Worm (Caenorhabditis elegans) whole organism, young adult: ENCODE measurements around the gene ZK822.10.
A peak's percentile ranks its signal among the peaks of the same experiment; 100 is the strongest.

Experiments used
- B0336.3 ChIP-seq: fragments of 200-800 bp; sonication (Bioruptor generic); IDR thresholded peaks from 2 replicates; pipeline ENCODE4 v1.3.6; 2022; ENCODE audit warnings: missing genetic modification characterization, missing compliant biosample characterization
- C06A6.2 ChIP-seq: fragments of 200-800 bp; sonication (Bioruptor generic); conservative IDR thresholded peaks from 2 replicates; pipeline ENCODE4 v1.3.6; 2022; ENCODE audit warnings: missing genetic modification characterization, missing compliant biosample characterization
- F22D6.2 ChIP-seq: sonication (generic microtip); optimal IDR thresholded peaks from 2 replicates; lab custom pipeline; 2016; ENCODE audit warnings: mild to moderate bottlenecking, missing genetic modification characterization, missing compliant biosample characterization
- F23B12.7 ChIP-seq: sonication (generic microtip); optimal IDR thresholded peaks from 2 replicates; lab custom pipeline; 2017; ENCODE audit warnings: missing genetic modification characterization, mild to moderate bottlenecking, missing compliant biosample characterization, antibody characterized with exemption, moderate library complexity; ENCODE audit not compliant: insufficient read depth
- F33H1.4 ChIP-seq: fragments of 200-800 bp; sonication (Bioruptor generic); IDR thresholded peaks from 2 replicates; pipeline ENCODE4 v1.3.6; 2022; ENCODE audit warnings: missing genetic modification reagents, missing genetic modification characterization, missing compliant biosample characterization
- F37B4.10 ChIP-seq: fragments of 200-800 bp; sonication (Bioruptor generic); IDR thresholded peaks from 2 replicates; pipeline ENCODE4 v1.3.6; 2022; ENCODE audit warnings: missing genetic modification characterization, missing compliant biosample characterization
- F49E8.2 ChIP-seq: sonication (generic microtip); optimal IDR thresholded peaks from 3 replicates; lab custom pipeline; 2017; ENCODE audit warnings: missing genetic modification characterization, mild to moderate bottlenecking, missing compliant biosample characterization, antibody characterized with exemption, moderate library complexity; ENCODE audit not compliant: insufficient read depth
- F57A8.1 ChIP-seq: fragments of 200-800 bp; sonication (Bioruptor generic); optimal IDR thresholded peaks from 2 replicates; lab custom pipeline; 2018; ENCODE audit warnings: mild to moderate bottlenecking, missing genetic modification characterization, moderate library complexity, missing compliant biosample characterization
- Y53G8AR.9 ChIP-seq: fragments of 200-800 bp; sonication (Bioruptor generic); conservative IDR thresholded peaks from 2 replicates; pipeline ENCODE4 v1.3.6; 2022; ENCODE audit warnings: missing genetic modification reagents, missing genetic modification characterization, missing compliant biosample characterization
- Y56A3A.18 ChIP-seq: fragments of 200-800 bp; sonication (Bioruptor generic); IDR thresholded peaks from 2 replicates; pipeline ENCODE4 v1.3.6; 2022; ENCODE audit warnings: missing genetic modification reagents, missing genetic modification characterization, missing compliant biosample characterization
- ZK185.1 ChIP-seq: sonication (generic microtip); optimal IDR thresholded peaks from 2 replicates; lab custom pipeline; 2016; ENCODE audit warnings: mild to moderate bottlenecking, missing genetic modification characterization, missing compliant biosample characterization; ENCODE audit not compliant: poor library complexity, severe bottlenecking
- akir-1 ChIP-seq: fragments of 200-800 bp; sonication (Bioruptor generic); optimal IDR thresholded peaks from 2 replicates; lab custom pipeline; 2018; ENCODE audit warnings: mild to moderate bottlenecking, missing genetic modification characterization, moderate library complexity, missing compliant biosample characterization
- athp-1 ChIP-seq: sonication (generic microtip); optimal IDR thresholded peaks from 2 replicates; lab custom pipeline; 2017; ENCODE audit warnings: mild to moderate bottlenecking, missing genetic modification characterization, missing compliant biosample characterization
- attf-3 ChIP-seq: fragments of 200-800 bp; sonication (Bioruptor generic); conservative IDR thresholded peaks from 2 replicates; pipeline ENCODE4 v1.3.6; 2022; ENCODE audit warnings: missing genetic modification reagents, missing genetic modification characterization, missing compliant biosample characterization
- ccch-3 ChIP-seq: fragments of 200-800 bp; sonication (Bioruptor generic); optimal IDR thresholded peaks from 2 replicates; lab custom pipeline; 2018; ENCODE audit warnings: mild to moderate bottlenecking, missing genetic modification characterization, missing compliant biosample characterization
- cebp-1 ChIP-seq, 2 experiments: fragments of 200-800 bp in 1 of 2; sonication (Bioruptor generic) in 1 of 2; sonication (generic microtip) in 1 of 2; IDR thresholded peaks in 1 of 2; optimal IDR thresholded peaks in 1 of 2; 2 replicates each; pipeline versions ENCODE4 v1.3.6 to Lab custom; 2017 to 2022; ENCODE audit warnings: missing compliant biosample characterization in 2 of 2, missing genetic modification characterization in 2 of 2, mild to moderate bottlenecking in 1 of 2, missing genetic modification reagents in 1 of 2, moderate library complexity in 1 of 2
- ceh-100 ChIP-seq: fragments of 200-800 bp; sonication (Bioruptor generic); IDR thresholded peaks from 2 replicates; pipeline ENCODE4 v1.3.6; 2022; ENCODE audit warnings: missing genetic modification reagents, missing genetic modification characterization, missing compliant biosample characterization
- ceh-27 ChIP-seq: fragments of 200-800 bp; sonication (Bioruptor generic); optimal IDR thresholded peaks from 2 replicates; lab custom pipeline; 2018; ENCODE audit warnings: mild to moderate bottlenecking, missing genetic modification characterization, moderate library complexity, missing compliant biosample characterization
- ceh-40 ChIP-seq: fragments of 200-800 bp; sonication (Bioruptor generic); IDR thresholded peaks from 2 replicates; pipeline ENCODE4 v1.3.6; 2022; ENCODE audit warnings: missing genetic modification characterization, missing compliant biosample characterization
- ceh-58 ChIP-seq: fragments of 200-800 bp; sonication (Bioruptor generic); IDR thresholded peaks from 2 replicates; pipeline ENCODE4 v1.3.6; 2022; ENCODE audit warnings: missing genetic modification characterization, missing compliant biosample characterization
- die-1 ChIP-seq: sonication (generic microtip); optimal IDR thresholded peaks from 2 replicates; lab custom pipeline; 2016; ENCODE audit warnings: missing genotype, mild to moderate bottlenecking, missing genetic modification characterization, missing compliant biosample characterization
- dox-1 ChIP-seq: fragments of 200-800 bp; sonication (Bioruptor generic); IDR thresholded peaks from 2 replicates; pipeline ENCODE4 v1.3.6; 2022; ENCODE audit warnings: missing genetic modification reagents, missing genetic modification characterization, missing compliant biosample characterization
- efl-1 ChIP-seq: fragments of 150-350 bp; optimal IDR thresholded peaks from 2 replicates; lab custom pipeline; 2014; ENCODE audit warnings: missing biosample characterization, missing genetic modification reagents, missing genetic modification characterization
- hmg-1.2 ChIP-seq: fragments of 200-800 bp; sonication (Bioruptor generic); IDR thresholded peaks from 2 replicates; pipeline ENCODE4 v1.3.6; 2022; ENCODE audit warnings: missing genetic modification reagents, missing genetic modification characterization, missing compliant biosample characterization
- lin-40 ChIP-seq: sonication (generic microtip); optimal IDR thresholded peaks from 2 replicates; lab custom pipeline; 2016; ENCODE audit warnings: missing genetic modification characterization, mild to moderate bottlenecking, missing compliant biosample characterization, missing genotype, missing genetic modification reagents
- lir-1 ChIP-seq: fragments of 200-800 bp; sonication (Bioruptor generic); conservative IDR thresholded peaks from 2 replicates; pipeline ENCODE4 v1.3.6; 2022; ENCODE audit warnings: missing genetic modification reagents, missing genetic modification characterization, missing compliant biosample characterization
- lsl-1 ChIP-seq: fragments of 200-800 bp; sonication (Bioruptor generic); optimal IDR thresholded peaks from 2 replicates; lab custom pipeline; 2018; ENCODE audit warnings: mild to moderate bottlenecking, missing genetic modification characterization, moderate library complexity, missing compliant biosample characterization
- madf-3 ChIP-seq: fragments of 200-800 bp; sonication (Bioruptor generic); IDR thresholded peaks from 2 replicates; pipeline ENCODE4 v1.3.6; 2022; ENCODE audit warnings: missing genetic modification reagents, missing genetic modification characterization, missing compliant biosample characterization
- madf-8 ChIP-seq: fragments of 200-800 bp; sonication (Bioruptor generic); conservative IDR thresholded peaks from 2 replicates; pipeline ENCODE4 v1.3.6; 2022; ENCODE audit warnings: missing genetic modification reagents, missing genetic modification characterization, missing compliant biosample characterization
- mcd-1 ChIP-seq: fragments of 200-800 bp; sonication (Bioruptor generic); IDR thresholded peaks from 2 replicates; pipeline ENCODE4 v1.3.6; 2022; ENCODE audit warnings: missing genetic modification reagents, missing genetic modification characterization, missing compliant biosample characterization
- nfya-2 ChIP-seq: fragments of 200-800 bp; sonication (Bioruptor generic); IDR thresholded peaks from 2 replicates; pipeline ENCODE4 v1.3.6; 2022; ENCODE audit warnings: missing genetic modification reagents, missing genetic modification characterization, missing compliant biosample characterization
- nhr-27 ChIP-seq: fragments of 200-800 bp; sonication (Bioruptor generic); optimal IDR thresholded peaks from 2 replicates; lab custom pipeline; 2018; ENCODE audit warnings: mild to moderate bottlenecking, missing genetic modification characterization, moderate library complexity, missing compliant biosample characterization
- nhr-80 ChIP-seq: sonication (generic microtip); optimal IDR thresholded peaks from 2 replicates; lab custom pipeline; 2016; ENCODE audit warnings: missing genetic modification characterization, missing compliant biosample characterization
- nhr-90 ChIP-seq: sonication (generic microtip); optimal IDR thresholded peaks from 2 replicates; lab custom pipeline; 2016; ENCODE audit warnings: missing genotype, mild to moderate bottlenecking, missing genetic modification characterization, missing compliant biosample characterization
- pbrm-1 ChIP-seq: fragments of 200-800 bp; sonication (Bioruptor generic); IDR thresholded peaks from 2 replicates; pipeline ENCODE4 v1.3.6; 2022; ENCODE audit warnings: missing genetic modification reagents, missing genetic modification characterization, missing compliant biosample characterization
- snpc-1.1 ChIP-seq: sonication (generic microtip); optimal IDR thresholded peaks from 2 replicates; lab custom pipeline; 2017; ENCODE audit warnings: missing genetic modification characterization, mild to moderate bottlenecking, missing compliant biosample characterization, antibody characterized with exemption, moderate library complexity, missing genotype, missing genetic modification reagents; ENCODE audit not compliant: insufficient read depth
- snpc-3.4 ChIP-seq: sonication (generic microtip); optimal IDR thresholded peaks from 2 replicates; lab custom pipeline; 2017; ENCODE audit warnings: missing genetic modification characterization, mild to moderate bottlenecking, missing compliant biosample characterization, antibody characterized with exemption, moderate library complexity, missing genotype, missing genetic modification reagents
- snpc-4 ChIP-seq, 5 experiments: fragments of 150-350 bp in 1 of 5; sonication (generic microtip) in 4 of 5; optimal IDR thresholded peaks; 2 replicates each; lab custom pipeline; 2014 to 2018; ENCODE audit warnings: missing genetic modification characterization in 5 of 5, missing biosample characterization in 3 of 5, antibody characterized with exemption in 2 of 5, mild to moderate bottlenecking in 2 of 5, missing compliant biosample characterization in 2 of 5, missing genotype in 2 of 5, moderate library complexity in 2 of 5, missing genetic modification reagents in 1 of 5
- tlf-1 ChIP-seq: fragments of 200-800 bp; sonication (Bioruptor generic); optimal IDR thresholded peaks from 2 replicates; lab custom pipeline; 2018; ENCODE audit warnings: mild to moderate bottlenecking, missing genetic modification characterization, missing compliant biosample characterization
- xnd-1 ChIP-seq: sonication (generic microtip); optimal IDR thresholded peaks from 2 replicates; lab custom pipeline; 2016; ENCODE audit warnings: missing genotype, missing genetic modification reagents, missing genetic modification characterization, missing compliant biosample characterization
- zfh-2 ChIP-seq: fragments of 200-800 bp; sonication (Bioruptor generic); conservative IDR thresholded peaks from 2 replicates; pipeline ENCODE4 v1.3.6; 2022; ENCODE audit warnings: missing genetic modification reagents, missing genetic modification characterization, missing compliant biosample characterization
- zim-3 ChIP-seq: sonication (generic microtip); optimal IDR thresholded peaks from 2 replicates; lab custom pipeline; 2017; ENCODE audit warnings: mild to moderate bottlenecking, missing genetic modification characterization, moderate library complexity, missing compliant biosample characterization
- ztf-3 ChIP-seq: fragments of 200-800 bp; sonication (Bioruptor generic); optimal IDR thresholded peaks from 2 replicates; lab custom pipeline; 2018; ENCODE audit warnings: mild to moderate bottlenecking, missing genetic modification characterization, missing compliant biosample characterization

Gene ZK822.10

DNA sequence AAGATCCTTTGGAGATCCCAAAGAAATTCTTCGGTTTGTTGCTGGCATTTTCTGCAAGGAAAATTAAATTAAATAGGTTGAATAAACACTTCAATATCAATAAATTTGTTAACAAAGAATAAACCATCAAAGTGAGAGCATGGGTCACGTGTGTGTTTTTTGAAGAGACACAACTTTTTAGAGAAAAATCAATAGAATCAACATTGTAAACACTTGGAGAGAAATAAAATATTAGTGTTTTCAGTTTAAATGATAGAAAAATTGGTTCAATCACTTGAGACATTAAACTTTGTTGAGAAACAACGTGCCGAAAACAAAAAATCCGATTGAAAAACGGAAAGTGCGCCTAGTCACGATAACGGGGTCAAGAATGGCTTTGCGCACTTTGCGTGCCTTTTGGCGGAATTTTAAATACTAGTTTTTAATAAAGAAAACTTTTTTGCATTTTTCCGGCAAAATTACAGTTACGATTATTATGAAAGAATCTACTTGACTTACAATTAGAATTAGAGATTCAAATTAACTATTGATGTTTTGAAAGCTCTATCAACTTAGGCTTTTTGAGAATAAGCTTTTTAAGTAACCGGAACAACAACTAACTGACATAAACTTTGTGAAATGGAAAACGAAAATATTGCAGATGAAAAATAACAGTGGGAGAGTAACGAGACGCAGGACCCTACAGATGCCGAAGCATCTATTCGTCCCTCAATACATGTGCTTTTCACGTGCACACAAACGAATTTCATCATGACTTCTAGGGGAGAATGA lies 44.7 kb downstream of the ZK822.10 start, which contains the start of gene ZK829.7 (continued):
- peak; percentile 63; the same call in 1 of the 2 replicates for TF ChIP-seq pbrm-1
- peak; percentile 66; the same call in 1 of the 2 replicates for TF ChIP-seq dox-1 (GFP tag; lab: Robert Waterston, UW)
- no peak for TF ChIP-seq F57A8.1 (GFP tag; lab: Kevin White, UChicago)
- peak; percentile 67 for TF ChIP-seq F33H1.4 (GFP tag; lab: Robert Waterston, UW)
- TF ChIP-seq ceh-40, result no peak
- TF ChIP-seq lsl-1 (GFP tag; lab: Kevin White, UChicago), result peak; percentile 55
- TF ChIP-seq C06A6.2 (GFP tag; lab: Robert Waterston, UW), result peak; percentile 31; the same call in 1 of the 2 replicates
- TF ChIP-seq die-1 (tag; lab: Kevin White, UChicago), result no peak
- no peak for TF ChIP-seq snpc-3.4 (tag; lab: Kevin White, UChicago)
- peak; percentile 50; the same call in 1 of the 2 replicates for TF ChIP-seq B0336.3
- TF ChIP-seq ceh-100 (GFP tag; lab: Robert Waterston, UW), result peak; percentile 38; the same call in 1 of the 2 replicates
- peak; percentile 20; the same call in 1 of the 2 replicates for TF ChIP-seq hmg-1.2 (GFP tag; lab: Robert Waterston, UW)
- TF ChIP-seq F22D6.2 (tag; lab: Kevin White, UChicago), result no peak
- TF ChIP-seq nfya-2 (GFP tag; lab: Robert Waterston, UW), result no peak
- no peak for TF ChIP-seq F37B4.10 (GFP tag; lab: Robert Waterston, UW)
- peak; percentile 5 for TF ChIP-seq nhr-80
- no peak for TF ChIP-seq madf-3 (GFP tag; lab: Robert Waterston, UW)
- no peak for TF ChIP-seq nhr-27
- peak; percentile 18 for TF ChIP-seq F23B12.7 (tag; lab: Kevin White, UChicago)
- TF ChIP-seq Y56A3A.18, result 0 out of 2 replicates have a peak, but pooled peaks have one; percentile 57
- TF ChIP-seq ceh-27, result peak; percentile 55
- TF ChIP-seq ceh-58, result no peak
- peak; percentile 38 for TF ChIP-seq madf-8 (GFP tag; lab: Robert Waterston, UW)
- no peak for TF ChIP-seq nhr-90 (tag; lab: Kevin White, UChicago)
- TF ChIP-seq snpc-4 (GFP tag; optimal IDR thresholded peaks at IDR 0.05; lab: Kevin White, UChicago), result no peak
- TF ChIP-seq snpc-4 (tag; optimal IDR thresholded peaks at IDR 0.05; lab: Kevin White, UChicago), result peak; percentile 24 to 58 (median 40)
- TF ChIP-seq zim-3, result no peak
- TF ChIP-seq ZK185.1 (tag; lab: Kevin White, UChicago), result peak; percentile 44
- TF ChIP-seq ccch-3 (GFP tag; lab: Kevin White, UChicago), result no peak
- 0 out of 2 replicates have a peak, but pooled peaks have one; percentile 39 for TF ChIP-seq cebp-1 (GFP tag; IDR thresholded peaks at IDR 0.05; lab: Robert Waterston, UW)
- peak; percentile 85 for TF ChIP-seq cebp-1 (tag; optimal IDR thresholded peaks at IDR 0.05; lab: Kevin White, UChicago)
- TF ChIP-seq snpc-1.1, result no peak
- TF ChIP-seq tlf-1 (GFP tag; lab: Kevin White, UChicago), result peak; percentile 29
- TF ChIP-seq lin-40 (tag; lab: Kevin White, UChicago), result peak; percentile 73
- TF ChIP-seq F49E8.2 (tag; lab: Kevin White, UChicago), result peak; percentile 30
- TF ChIP-seq mcd-1, result peak; percentile 67
- 0 out of 2 replicates have a peak, but pooled peaks have one; percentile 21 for TF ChIP-seq Y53G8AR.9 (GFP tag; lab: Robert Waterston, UW)
- TF ChIP-seq lir-1, result 0 out of 2 replicates have a peak, but pooled peaks have one; percentile 38
- no peak for TF ChIP-seq ztf-3 (GFP tag; lab: Kevin White, UChicago)
- no peak for TF ChIP-seq akir-1
- TF ChIP-seq zfh-2, result no peak
- TF ChIP-seq attf-3 (GFP tag; lab: Robert Waterston, UW), result peak; percentile 54; the same call in 1 of the 2 replicates
- peak; percentile 45 for TF ChIP-seq xnd-1
- peak; percentile 82 for TF ChIP-seq efl-1 (GFP tag; lab: Kevin White, UChicago)
- TF ChIP-seq athp-1 (tag; lab: Kevin White, UChicago), result peak; percentile 0
